Worm (Caenorhabditis elegans): ENCODE measurements around the gene emc-5.

Gene emc-5

DNA sequence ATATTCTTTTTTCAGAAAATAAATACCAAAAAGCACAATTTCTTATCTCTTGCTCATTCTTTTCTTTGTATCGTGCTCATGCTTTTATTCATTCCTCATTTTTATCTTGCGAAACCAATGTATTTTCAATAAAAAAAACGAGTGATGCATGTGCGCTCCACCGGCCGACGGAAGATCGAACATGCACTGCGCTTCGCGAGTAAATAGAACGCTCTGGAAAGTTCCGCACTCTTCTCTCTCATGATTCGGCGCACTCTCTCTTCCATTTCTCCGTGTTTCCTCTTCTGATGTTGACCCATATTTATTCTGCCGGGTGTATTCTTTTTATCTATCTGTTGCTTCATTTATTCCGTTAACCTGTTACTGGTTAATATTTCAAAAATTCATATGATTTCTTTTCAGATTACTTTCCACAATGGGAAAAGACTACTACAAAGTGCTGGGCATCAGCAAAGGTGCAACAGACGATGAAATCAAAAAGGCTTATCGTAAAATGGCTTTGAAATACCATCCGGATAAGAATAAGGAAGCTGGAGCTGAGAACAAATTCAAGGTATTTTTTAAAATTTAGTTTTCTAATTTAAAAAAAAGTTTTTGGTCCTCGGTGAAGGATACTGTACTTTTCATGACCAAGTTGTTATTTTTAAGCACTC is 48.8 kb downstream of the emc-5 start, which contains the start of gene dnj-13 (continued):
- TF ChIP-seq fkh-6 (tag; optimal IDR thresholded peaks at IDR 0.05) (no peak), ceh-45 (GFP tag; IDR thresholded peaks at IDR 0.05) (no peak), hlh-15 (tag; optimal IDR thresholded peaks at IDR 0.05) (no peak), dmd-4 (tag; optimal IDR thresholded peaks at IDR 0.05; ENCODE audit: borderline replicate concordance) (no peak), odd-2 (tag; optimal IDR thresholded peaks at IDR 0.05) (no peak), ceh-48 (tag; optimal IDR thresholded peaks at IDR 0.05) (peak; percentile 31), mec-3 (tag; optimal IDR thresholded peaks at IDR 0.05; ENCODE audit: borderline replicate concordance) (no peak), ceh-24 (tag; optimal IDR thresholded peaks at IDR 0.05) (no peak), K09A11.1 (tag; optimal IDR thresholded peaks at IDR 0.05; ENCODE audit: insufficient read depth) (no peak), sdc-2 (tag; optimal IDR thresholded peaks at IDR 0.05) (peak; percentile 55), ceh-6 (GFP tag; optimal IDR thresholded peaks at IDR 0.05) (no peak), tbx-2 (tag; optimal IDR thresholded peaks at IDR 0.05) (peak; percentile 79), lin-11 (tag; optimal IDR thresholded peaks at IDR 0.05) (no peak), rnt-1 (tag; optimal IDR thresholded peaks at IDR 0.05) (peak; percentile 77), pax-1 (tag; optimal IDR thresholded peaks at IDR 0.05) (peak; percentile 61), elt-4 (tag; optimal IDR thresholded peaks at IDR 0.05) (no peak), sox-2 (GFP tag; IDR thresholded peaks at IDR 0.05) (no peak), gmeb-2 (tag; optimal IDR thresholded peaks at IDR 0.05) (peak; percentile 51), unc-42 (tag; optimal IDR thresholded peaks at IDR 0.05) (peak; percentile 77), ama-1 (optimal IDR thresholded peaks at IDR 0.05) (peak; percentile 27), unc-3 (GFP tag; conservative IDR thresholded peaks at IDR 0.05) (no peak; the same call in 1 of the 2 replicates), unc-3 (tag; optimal IDR thresholded peaks at IDR 0.05) (no peak), Y22D7AL.16 (tag; optimal IDR thresholded peaks at IDR 0.05) (no peak), ceh-19 (GFP tag; optimal IDR thresholded peaks at IDR 0.05) (peak; percentile 30), pha-2 (tag; optimal IDR thresholded peaks at IDR 0.05) (no peak), nhr-11 (tag; optimal IDR thresholded peaks at IDR 0.05) (no peak), lim-6 (tag; optimal IDR thresholded peaks at IDR 0.05) (no peak)

DNA sequence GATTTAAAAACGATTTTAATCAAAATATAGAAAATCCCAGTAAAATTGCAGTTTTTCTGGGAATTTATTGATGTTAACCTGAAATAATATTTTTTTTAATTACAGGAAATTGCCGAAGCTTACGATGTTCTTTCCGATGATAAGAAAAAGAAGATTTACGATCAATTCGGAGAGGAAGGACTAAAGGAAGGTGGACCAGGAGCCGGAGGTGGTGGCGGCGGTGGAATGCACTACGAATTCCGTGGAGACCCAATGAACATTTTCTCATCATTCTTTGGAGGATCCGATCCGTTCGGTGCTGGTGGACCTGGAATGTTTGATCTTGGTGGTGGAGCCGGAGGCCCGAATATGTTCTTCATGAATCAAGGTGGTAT is 49.4 kb downstream of the emc-5 start:
- TF ChIP-seq pha-2 (tag; optimal IDR thresholded peaks at IDR 0.05): no peak

DNA sequence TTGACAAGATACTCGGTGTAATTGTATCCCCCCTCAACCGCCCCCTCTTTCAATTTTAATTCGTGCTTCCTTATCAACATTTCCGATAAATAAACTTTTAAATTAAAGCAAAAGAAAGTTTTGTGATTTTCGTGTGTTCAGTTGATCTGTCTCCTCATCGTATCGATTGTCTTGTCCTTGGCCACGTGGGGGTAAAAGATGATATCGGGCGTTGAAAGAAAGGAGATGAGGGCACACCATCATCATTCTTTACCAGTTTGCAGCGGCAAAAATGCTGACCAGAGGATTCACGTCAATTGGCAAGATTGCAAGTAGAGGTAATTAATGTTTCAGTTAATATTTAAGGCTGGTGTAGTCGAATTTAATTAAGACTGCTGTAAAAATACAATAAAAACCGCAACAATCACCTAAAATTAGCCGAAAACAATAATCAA is 50.7 kb downstream of the emc-5 start, which contains the start of gene F54D5.7:
F54D5.7 (plus strand) TSS at position 264 of the 434 bp plus-strand sequence.
- TF ChIP-seq rnt-1 (tag; optimal IDR thresholded peaks at IDR 0.05) (peak; percentile 28), ceh-48 (tag; optimal IDR thresholded peaks at IDR 0.05) (no peak), ceh-34 (tag; optimal IDR thresholded peaks at IDR 0.05) (no peak), ceh-6 (GFP tag; optimal IDR thresholded peaks at IDR 0.05) (peak; percentile 29), elt-2 (tag; optimal IDR thresholded peaks at IDR 0.05) (peak; percentile 30), lin-11 (tag; optimal IDR thresholded peaks at IDR 0.05) (no peak), ceh-30 (tag; optimal IDR thresholded peaks at IDR 0.05) (peak; percentile 17), ama-1 (optimal IDR thresholded peaks at IDR 0.05) (peak; percentile 79)
